Worm (Caenorhabditis elegans) whole organism, young adult: ENCODE results near the gene R107.2.
A peak's percentile ranks its signal among the peaks of the same experiment; 100 is the strongest.

Experiments used
- B0336.3 ChIP-seq: fragments of 200-800 bp; sonication (Bioruptor generic); IDR thresholded peaks from 2 replicates; pipeline ENCODE4 v1.3.6; 2022; ENCODE audit warnings: missing genetic modification characterization, missing compliant biosample characterization
- C17E4.6 ChIP-seq: fragments of 200-800 bp; sonication (Bioruptor generic); IDR thresholded peaks from 2 replicates; pipeline ENCODE4 v1.3.6; 2022; ENCODE audit warnings: missing genetic modification reagents, missing genetic modification characterization, missing compliant biosample characterization
- D2030.7 ChIP-seq: fragments of 200-800 bp; sonication (Bioruptor generic); IDR thresholded peaks from 2 replicates; pipeline ENCODE4 v1.3.6; 2022; ENCODE audit warnings: missing genetic modification reagents, missing genetic modification characterization, missing compliant biosample characterization
- F23B12.7 ChIP-seq: sonication (generic microtip); optimal IDR thresholded peaks from 2 replicates; lab custom pipeline; 2017; ENCODE audit warnings: missing genetic modification characterization, mild to moderate bottlenecking, missing compliant biosample characterization, antibody characterized with exemption, moderate library complexity; ENCODE audit not compliant: insufficient read depth
- F37B4.10 ChIP-seq: fragments of 200-800 bp; sonication (Bioruptor generic); IDR thresholded peaks from 2 replicates; pipeline ENCODE4 v1.3.6; 2022; ENCODE audit warnings: missing genetic modification characterization, missing compliant biosample characterization
- F49E8.2 ChIP-seq: sonication (generic microtip); optimal IDR thresholded peaks from 3 replicates; lab custom pipeline; 2017; ENCODE audit warnings: missing genetic modification characterization, mild to moderate bottlenecking, missing compliant biosample characterization, antibody characterized with exemption, moderate library complexity; ENCODE audit not compliant: insufficient read depth
- T26A5.8 ChIP-seq: sonication (generic microtip); optimal IDR thresholded peaks from 2 replicates; lab custom pipeline; 2016; ENCODE audit warnings: missing genetic modification characterization, missing compliant biosample characterization
- Y53G8AR.9 ChIP-seq: fragments of 200-800 bp; sonication (Bioruptor generic); conservative IDR thresholded peaks from 2 replicates; pipeline ENCODE4 v1.3.6; 2022; ENCODE audit warnings: missing genetic modification reagents, missing genetic modification characterization, missing compliant biosample characterization
- ama-1 ChIP-seq, 3 experiments: fragments of 150-350 bp in 1 of 3; sonication (generic microtip) in 2 of 3; optimal IDR thresholded peaks; 2 replicates each; lab custom pipeline; 2014 to 2018; ENCODE audit warnings: missing biosample characterization in 2 of 3, missing genetic modification characterization in 2 of 3, missing genetic modification reagents in 2 of 3
- aptf-2 ChIP-seq: fragments of 200-800 bp; sonication (Bioruptor generic); conservative IDR thresholded peaks from 2 replicates; pipeline ENCODE4 v1.3.6; 2022; ENCODE audit warnings: missing genetic modification reagents, missing genetic modification characterization, missing compliant biosample characterization
- athp-1 ChIP-seq: sonication (generic microtip); optimal IDR thresholded peaks from 2 replicates; lab custom pipeline; 2017; ENCODE audit warnings: mild to moderate bottlenecking, missing genetic modification characterization, missing compliant biosample characterization
- attf-5 ChIP-seq: fragments of 200-800 bp; sonication (Bioruptor generic); optimal IDR thresholded peaks from 2 replicates; lab custom pipeline; 2018; ENCODE audit warnings: mild to moderate bottlenecking, missing genetic modification characterization, missing compliant biosample characterization
- bed-2 ChIP-seq: fragments of 200-800 bp; sonication (Bioruptor generic); IDR thresholded peaks from 2 replicates; pipeline ENCODE4 v1.3.6; 2022; ENCODE audit warnings: missing genetic modification reagents, missing genetic modification characterization, missing compliant biosample characterization
- cebp-2 ChIP-seq: fragments of 200-800 bp; sonication (Bioruptor generic); IDR thresholded peaks from 2 replicates; pipeline ENCODE4 v1.3.6; 2022; ENCODE audit warnings: missing genetic modification characterization, missing compliant biosample characterization
- ceh-27 ChIP-seq: fragments of 200-800 bp; sonication (Bioruptor generic); optimal IDR thresholded peaks from 2 replicates; lab custom pipeline; 2018; ENCODE audit warnings: mild to moderate bottlenecking, missing genetic modification characterization, moderate library complexity, missing compliant biosample characterization
- die-1 ChIP-seq: sonication (generic microtip); optimal IDR thresholded peaks from 2 replicates; lab custom pipeline; 2016; ENCODE audit warnings: missing genotype, mild to moderate bottlenecking, missing genetic modification characterization, missing compliant biosample characterization
- dox-1 ChIP-seq: fragments of 200-800 bp; sonication (Bioruptor generic); IDR thresholded peaks from 2 replicates; pipeline ENCODE4 v1.3.6; 2022; ENCODE audit warnings: missing genetic modification reagents, missing genetic modification characterization, missing compliant biosample characterization
- dpl-1 ChIP-seq: fragments of 150-350 bp; optimal IDR thresholded peaks from 2 replicates; lab custom pipeline; 2014; ENCODE audit warnings: missing biosample characterization, missing genetic modification reagents, missing genetic modification characterization
- efl-1 ChIP-seq: fragments of 150-350 bp; optimal IDR thresholded peaks from 2 replicates; lab custom pipeline; 2014; ENCODE audit warnings: missing biosample characterization, missing genetic modification reagents, missing genetic modification characterization
- egrh-3 ChIP-seq: fragments of 200-800 bp; sonication (Bioruptor generic); IDR thresholded peaks from 2 replicates; pipeline ENCODE4 v1.3.6; 2022; ENCODE audit warnings: missing genetic modification reagents, missing genetic modification characterization, missing compliant biosample characterization
- gei-17 ChIP-seq: fragments of 200-800 bp; sonication (Bioruptor generic); optimal IDR thresholded peaks from 2 replicates; lab custom pipeline; 2018; ENCODE audit warnings: mild to moderate bottlenecking, missing genetic modification characterization, missing compliant biosample characterization
- him-1 ChIP-seq: sonication (generic microtip); optimal IDR thresholded peaks from 2 replicates; lab custom pipeline; 2016; ENCODE audit warnings: missing genotype, missing genetic modification reagents, missing genetic modification characterization, missing compliant biosample characterization
- hmg-1.2 ChIP-seq: fragments of 200-800 bp; sonication (Bioruptor generic); IDR thresholded peaks from 2 replicates; pipeline ENCODE4 v1.3.6; 2022; ENCODE audit warnings: missing genetic modification reagents, missing genetic modification characterization, missing compliant biosample characterization
- hrde-1 ChIP-seq: sonication (generic microtip); optimal IDR thresholded peaks from 2 replicates; lab custom pipeline; 2016; ENCODE audit warnings: missing genetic modification characterization, mild to moderate bottlenecking, missing compliant biosample characterization, moderate library complexity, missing genotype, missing genetic modification reagents, borderline replicate concordance
- hsf-1 ChIP-seq: fragments of 200-800 bp; sonication (Bioruptor generic); IDR thresholded peaks from 2 replicates; pipeline ENCODE4 v1.3.6; 2022; ENCODE audit warnings: missing genetic modification reagents, missing genetic modification characterization, missing compliant biosample characterization
- lin-35 ChIP-seq, 3 experiments: fragments of 150-350 bp in 2 of 3; sonication (generic microtip) in 1 of 3; optimal IDR thresholded peaks; 2 replicates each; lab custom pipeline; 2014 to 2018; ENCODE audit warnings: missing biosample characterization in 3 of 3, missing genetic modification characterization in 3 of 3, missing genetic modification reagents in 3 of 3
- lin-54 ChIP-seq: fragments of 200-800 bp; sonication (Bioruptor generic); optimal IDR thresholded peaks from 2 replicates; lab custom pipeline; 2018; ENCODE audit warnings: mild to moderate bottlenecking, missing genetic modification characterization, missing compliant biosample characterization
- lsl-1 ChIP-seq: fragments of 200-800 bp; sonication (Bioruptor generic); optimal IDR thresholded peaks from 2 replicates; lab custom pipeline; 2018; ENCODE audit warnings: mild to moderate bottlenecking, missing genetic modification characterization, moderate library complexity, missing compliant biosample characterization
- madf-6 ChIP-seq: fragments of 200-800 bp; sonication (Bioruptor generic); IDR thresholded peaks from 2 replicates; pipeline ENCODE4 v1.3.6; 2022; ENCODE audit warnings: missing genetic modification reagents, missing genetic modification characterization, missing compliant biosample characterization
- madf-8 ChIP-seq: fragments of 200-800 bp; sonication (Bioruptor generic); conservative IDR thresholded peaks from 2 replicates; pipeline ENCODE4 v1.3.6; 2022; ENCODE audit warnings: missing genetic modification reagents, missing genetic modification characterization, missing compliant biosample characterization
- mxl-1 ChIP-seq: sonication (generic microtip); optimal IDR thresholded peaks from 2 replicates; lab custom pipeline; 2016; ENCODE audit warnings: missing genetic modification characterization, missing compliant biosample characterization
- nhr-90 ChIP-seq: sonication (generic microtip); optimal IDR thresholded peaks from 2 replicates; lab custom pipeline; 2016; ENCODE audit warnings: missing genotype, mild to moderate bottlenecking, missing genetic modification characterization, missing compliant biosample characterization
- rcor-1 ChIP-seq: fragments of 200-800 bp; sonication (Bioruptor generic); IDR thresholded peaks from 2 replicates; pipeline ENCODE4 v1.3.6; 2022; ENCODE audit warnings: missing genetic modification reagents, missing genetic modification characterization, missing compliant biosample characterization
- rec-8 ChIP-seq, 2 experiments: sonication (generic microtip); optimal IDR thresholded peaks; 2 replicates each; lab custom pipeline; 2016; ENCODE audit warnings: mild to moderate bottlenecking in 2 of 2, missing genetic modification characterization in 2 of 2, missing genetic modification reagents in 2 of 2, missing genotype in 2 of 2, missing biosample characterization in 1 of 2, missing compliant biosample characterization in 1 of 2, moderate library complexity in 1 of 2
- snpc-1.3 ChIP-seq: sonication (generic microtip); optimal IDR thresholded peaks from 2 replicates; lab custom pipeline; 2017; ENCODE audit warnings: missing genetic modification characterization, mild to moderate bottlenecking, missing compliant biosample characterization, antibody characterized with exemption, moderate library complexity, missing genotype, missing genetic modification reagents; ENCODE audit not compliant: insufficient read depth
- snpc-3.4 ChIP-seq: sonication (generic microtip); optimal IDR thresholded peaks from 2 replicates; lab custom pipeline; 2017; ENCODE audit warnings: missing genetic modification characterization, mild to moderate bottlenecking, missing compliant biosample characterization, antibody characterized with exemption, moderate library complexity, missing genotype, missing genetic modification reagents
- somi-1 ChIP-seq: fragments of 200-800 bp; sonication (Bioruptor generic); optimal IDR thresholded peaks from 2 replicates; lab custom pipeline; 2018; ENCODE audit warnings: mild to moderate bottlenecking, missing genetic modification characterization, missing compliant biosample characterization
- sptf-2 ChIP-seq: fragments of 200-800 bp; sonication (Bioruptor generic); optimal IDR thresholded peaks from 2 replicates; lab custom pipeline; 2018; ENCODE audit warnings: mild to moderate bottlenecking, missing genetic modification characterization, missing compliant biosample characterization
- tlf-1 ChIP-seq: fragments of 200-800 bp; sonication (Bioruptor generic); optimal IDR thresholded peaks from 2 replicates; lab custom pipeline; 2018; ENCODE audit warnings: mild to moderate bottlenecking, missing genetic modification characterization, missing compliant biosample characterization
- unc-130 ChIP-seq: sonication (generic microtip); optimal IDR thresholded peaks from 2 replicates; lab custom pipeline; 2016; ENCODE audit warnings: missing genetic modification reagents, missing genetic modification characterization, missing compliant biosample characterization
- xnd-1 ChIP-seq: sonication (generic microtip); optimal IDR thresholded peaks from 2 replicates; lab custom pipeline; 2016; ENCODE audit warnings: missing genotype, missing genetic modification reagents, missing genetic modification characterization, missing compliant biosample characterization
- ztf-18 ChIP-seq: sonication (generic microtip); optimal IDR thresholded peaks from 2 replicates; lab custom pipeline; 2016; ENCODE audit warnings: missing genotype, mild to moderate bottlenecking, missing genetic modification characterization, missing compliant biosample characterization

Gene R107.2

ce11 chrIII:9004658-9005057, 41.1 kb downstream of the R107.2 start (continued):
- TF ChIP-seq die-1 = peak; percentile 12
- TF ChIP-seq B0336.3 (GFP tag; lab: Robert Waterston, UW) = peak; percentile 59; the same call in 1 of the 2 replicates
- TF ChIP-seq ama-1 (optimal IDR thresholded peaks at IDR 0.05; lab: Kevin White, UChicago) = no peak
- TF ChIP-seq ama-1 (GFP tag; optimal IDR thresholded peaks at IDR 0.05; lab: Kevin White, UChicago) = peak in 1 of 2 experiments; percentile 44
- TF ChIP-seq gei-17 (GFP tag; lab: Kevin White, UChicago) = no peak
- TF ChIP-seq him-1 (tag; lab: Kevin White, UChicago) = peak; percentile 41
- no peak for TF ChIP-seq F23B12.7 (tag; lab: Kevin White, UChicago)
- TF ChIP-seq unc-130 = peak; percentile 8
- TF ChIP-seq hmg-1.2 (GFP tag; lab: Robert Waterston, UW) = peak; percentile 26; the same call in 1 of the 2 replicates

ce11 chrIII:9002545-9002944, 43.2 kb downstream of the R107.2 start, which contains the start of the genes F59B2.15 and zif-1:
F59B2.15 (minus strand) TSS chrIII:9002645.
zif-1 (plus strand) TSS chrIII:9002779.
- TF ChIP-seq D2030.7 (GFP tag; lab: Robert Waterston, UW) = no peak
- TF ChIP-seq nhr-90 (tag; lab: Kevin White, UChicago) = no peak
- TF ChIP-seq xnd-1 (tag; lab: Kevin White, UChicago) = no peak
- no peak for TF ChIP-seq somi-1 (GFP tag; lab: Kevin White, UChicago)
- TF ChIP-seq snpc-1.3 (tag; lab: Kevin White, UChicago) = no peak
- TF ChIP-seq, all 124 proteins: peak for 0

- TF ChIP-seq sptf-2 (no peak), T26A5.8 (tag; lab: Kevin White, UChicago) (no peak), D2030.7 (GFP tag; lab: Robert Waterston, UW) (no peak), cebp-2 (GFP tag; lab: Robert Waterston, UW) (no peak), bed-2 (no peak)
These were observed 43.8 kb downstream of the R107.2 start, which contains the start of gene rpn-6.2 for ce11 chrIII:9001899-9002298. rpn-6.2 (minus strand) TSS chrIII:9001999.

- TF ChIP-seq rcor-1 (GFP tag; lab: Robert Waterston, UW) (0 out of 2 replicates have a peak, but pooled peaks have one; percentile 31), mxl-1 (tag; lab: Kevin White, UChicago) (no peak), attf-5 (no peak), ztf-18 (tag; lab: Kevin White, UChicago) (peak; percentile 7), C17E4.6 (GFP tag; lab: Robert Waterston, UW) (peak; percentile 24; the same call in 1 of the 2 replicates), madf-8 (GFP tag; lab: Robert Waterston, UW) (peak; percentile 68), egrh-3 (no peak), lsl-1 (peak; percentile 83), xnd-1 (tag; lab: Kevin White, UChicago) (peak; percentile 76), Y53G8AR.9 (GFP tag; lab: Robert Waterston, UW) (no peak; the same call in 1 of the 2 replicates), madf-6 (peak; percentile 91), efl-1 (GFP tag; lab: Kevin White, UChicago) (peak; percentile 86), lin-35 (GFP tag; optimal IDR thresholded peaks at IDR 0.05; lab: Kevin White, UChicago) (peak in 1 of 3 experiments; percentile 47), snpc-3.4 (tag; lab: Kevin White, UChicago) (no peak), D2030.7 (GFP tag; lab: Robert Waterston, UW) (peak; percentile 66), die-1 (no peak), hsf-1 (peak; percentile 52; the same call in 1 of the 2 replicates), ceh-27 (no peak), F49E8.2 (peak; percentile 17), F37B4.10 (GFP tag; lab: Robert Waterston, UW) (no peak), aptf-2 (no peak), hrde-1 (tag; lab: Kevin White, UChicago) (no peak), tlf-1 (GFP tag; lab: Kevin White, UChicago) (no peak), rec-8 (tag; optimal IDR thresholded peaks at IDR 0.05; lab: Kevin White, UChicago) (no peak), lin-54 (GFP tag; lab: Kevin White, UChicago) (peak; percentile 70), dox-1 (GFP tag; lab: Robert Waterston, UW) (peak; percentile 31; the same call in 1 of the 2 replicates), athp-1 (tag; lab: Kevin White, UChicago) (no peak), dpl-1 (GFP tag; lab: Kevin White, UChicago) (peak; percentile 75)
These were observed 44.2 kb downstream of the R107.2 start for ce11 chrIII:9001491-9001890.
